Worm (Caenorhabditis elegans) whole organism, late embryonic: ENCODE data around the gene ges-1.

ENCODE experiments used
- ama-1 ChIP-seq: fragments of 150-350 bp; optimal IDR thresholded peaks from 2 replicates; lab custom pipeline; 2014
- elt-2 ChIP-seq: sonication (generic microtip); optimal IDR thresholded peaks from 2 replicates; lab custom pipeline; 2016; ENCODE audit warnings: missing genetic modification reagents, missing genetic modification characterization, missing compliant biosample characterization
- pha-2 ChIP-seq: sonication (generic microtip); optimal IDR thresholded peaks from 2 replicates; lab custom pipeline; 2017; ENCODE audit warnings: mild to moderate bottlenecking, missing genetic modification characterization, missing compliant biosample characterization
- unc-86 ChIP-seq: sonication (generic microtip); optimal IDR thresholded peaks from 2 replicates; lab custom pipeline; 2016; ENCODE audit warnings: missing genetic modification characterization, missing compliant biosample characterization
- zip-5 ChIP-seq: sonication (generic microtip); optimal IDR thresholded peaks from 2 replicates; lab custom pipeline; 2016; ENCODE audit warnings: missing genetic modification characterization, missing compliant biosample characterization

- TF ChIP-seq elt-2 (tag; lab: Kevin White, UChicago) (no peak), pha-2 (no peak), zip-5 (tag; lab: Kevin White, UChicago) (no peak), unc-86 (tag; lab: Kevin White, UChicago) (no peak), ama-1 (lab: Kevin White, UChicago) (no peak)
These were observed 23.8 kb downstream of the ges-1 start for ce11 chrV:1408116-1408515.
